Worm (Caenorhabditis elegans): ENCODE data around the gene F43C11.1.

DNA sequence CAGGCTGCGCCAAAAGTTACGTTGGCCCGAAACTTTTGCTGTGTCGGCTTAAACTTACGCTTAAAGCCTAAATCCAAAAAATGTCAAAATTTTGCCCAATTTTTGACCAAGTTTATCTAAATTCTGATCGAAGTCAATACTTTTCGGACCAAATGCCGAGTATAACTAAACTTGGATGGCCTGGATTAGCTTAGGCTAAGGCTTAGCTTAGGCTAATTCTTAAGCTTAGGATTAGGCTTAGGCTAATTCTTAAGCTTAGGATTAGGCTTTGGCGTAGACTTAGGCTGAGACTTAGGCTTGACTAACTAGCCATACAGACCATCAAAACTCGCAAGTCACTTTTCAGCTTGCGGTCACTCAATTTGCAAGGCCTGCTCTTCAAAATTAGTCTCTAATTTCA is 20.7 kb upstream of the F43C11.1 start:
- TF ChIP-seq ama-1 (optimal IDR thresholded peaks at IDR 0.05) (no peak), pha-2 (tag; optimal IDR thresholded peaks at IDR 0.05) (no peak), nhr-11 (tag; optimal IDR thresholded peaks at IDR 0.05) (no peak), hlh-30 (tag; optimal IDR thresholded peaks at IDR 0.05; ENCODE audit: insufficient read depth) (no peak), ceh-2 (tag; optimal IDR thresholded peaks at IDR 0.05) (no peak), fax-1 (tag; optimal IDR thresholded peaks at IDR 0.05) (no peak), nfya-1 (tag; optimal IDR thresholded peaks at IDR 0.05) (no peak)

All from whole organism, late embryonic.